Fruit fly (Drosophila melanogaster) whole organism, embryonic: Measurements from ENCODE around the gene Kaz-m1.

Source experiments
- Bgb ChIP-seq: fragments of 200-800 bp; sonication (Bioruptor generic); IDR thresholded peaks from 2 replicates; pipeline ENCODE4 v1.3.6; 2022; ENCODE audit warnings: missing biosample characterization, missing genetic modification characterization; ENCODE audit not compliant: partially characterized antibody
- CG10267 ChIP-seq: fragments of 200-800 bp; sonication (Bioruptor generic); optimal IDR thresholded peaks from 2 replicates; lab custom pipeline; 2018; ENCODE audit warnings: missing biosample characterization, mild to moderate bottlenecking, missing genetic modification characterization, moderate library complexity
- CG10274 ChIP-seq: fragments of 200-800 bp; sonication (Bioruptor generic); optimal IDR thresholded peaks from 3 replicates; lab custom pipeline; 2017; ENCODE audit warnings: missing biosample characterization, mild to moderate bottlenecking, missing genetic modification characterization
- CG10565 ChIP-seq: fragments of 200-800 bp; sonication (Bioruptor generic); optimal IDR thresholded peaks from 3 replicates; lab custom pipeline; 2016; ENCODE audit warnings: missing biosample characterization, mild to moderate bottlenecking, missing genetic modification characterization
- CG13424 ChIP-seq: fragments of 200-800 bp; sonication (Bioruptor generic); optimal IDR thresholded peaks from 2 replicates; lab custom pipeline; 2019; ENCODE audit warnings: missing biosample characterization, mild to moderate bottlenecking, missing genetic modification characterization, moderate library complexity
- CG14014 ChIP-seq: fragments of 200-800 bp; sonication (Bioruptor generic); IDR thresholded peaks from 2 replicates; pipeline ENCODE4 v1.3.6; 2022; ENCODE audit warnings: missing biosample characterization, missing genetic modification characterization
- CG16779 ChIP-seq: fragments of 200-800 bp; sonication (Bioruptor generic); IDR thresholded peaks from 2 replicates; pipeline ENCODE4 v1.3.6; 2022; ENCODE audit warnings: missing biosample characterization, missing genetic modification characterization
- CG18011 ChIP-seq: fragments of 200-800 bp; sonication (Bioruptor generic); optimal IDR thresholded peaks from 2 replicates; lab custom pipeline; 2017; ENCODE audit warnings: missing biosample characterization, missing genetic modification characterization, mild to moderate bottlenecking, moderate library complexity, missing genotype
- CG18476 ChIP-seq: fragments of 200-800 bp; sonication (Bioruptor generic); optimal IDR thresholded peaks from 2 replicates; lab custom pipeline; 2016; ENCODE audit warnings: missing biosample characterization, mild to moderate bottlenecking, missing genetic modification characterization
- CG32772 ChIP-seq: fragments of 200-800 bp; sonication (Bioruptor generic); IDR thresholded peaks from 2 replicates; pipeline ENCODE4 v1.3.6; 2022; ENCODE audit warnings: missing biosample characterization, missing genetic modification characterization
- CG33557 ChIP-seq: fragments of 200-800 bp; sonication (Bioruptor generic); optimal IDR thresholded peaks from 2 replicates; lab custom pipeline; 2019; ENCODE audit warnings: missing biosample characterization, mild to moderate bottlenecking, missing genetic modification characterization, moderate library complexity
- CG34376 ChIP-seq: fragments of 200-800 bp; sonication (Bioruptor generic); optimal IDR thresholded peaks from 2 replicates; lab custom pipeline; 2018; ENCODE audit warnings: missing biosample characterization, mild to moderate bottlenecking, missing genetic modification characterization
- CG3726 ChIP-seq: fragments of 200-800 bp; sonication (Bioruptor generic); IDR thresholded peaks from 3 replicates; pipeline ENCODE4, ENCODE4 v1.3.6; 2022; ENCODE audit warnings: missing biosample characterization, missing genetic modification characterization
- CG4328 ChIP-seq: fragments of 200-800 bp; sonication (Bioruptor generic); optimal IDR thresholded peaks from 3 replicates; lab custom pipeline; 2017; ENCODE audit warnings: missing biosample characterization, missing genetic modification reagents, missing genetic modification characterization
- CG4424 ChIP-seq: fragments of 200-800 bp; sonication (Bioruptor generic); optimal IDR thresholded peaks from 3 replicates; lab custom pipeline; 2016; ENCODE audit warnings: missing biosample characterization, missing genetic modification characterization
- CG4820 ChIP-seq: fragments of 200-800 bp; sonication (Bioruptor generic); optimal IDR thresholded peaks from 3 replicates; lab custom pipeline; 2016; ENCODE audit warnings: missing biosample characterization, missing genetic modification characterization
- CG7786 ChIP-seq: fragments of 200-800 bp; sonication (Bioruptor generic); optimal IDR thresholded peaks from 2 replicates; lab custom pipeline; 2016; ENCODE audit warnings: missing biosample characterization, missing genetic modification characterization
- CG9876 ChIP-seq: fragments of 200-800 bp; sonication (Bioruptor generic); optimal IDR thresholded peaks from 2 replicates; lab custom pipeline; 2016; ENCODE audit warnings: missing biosample characterization, missing genetic modification characterization
- Dek ChIP-seq: fragments of 200-800 bp; sonication (Bioruptor generic); optimal IDR thresholded peaks from 3 replicates; lab custom pipeline; 2019; ENCODE audit warnings: missing biosample characterization, mild to moderate bottlenecking, missing genetic modification characterization, moderate library complexity
- Dip2 ChIP-seq: fragments of 200-800 bp; sonication (Bioruptor generic); IDR thresholded peaks from 2 replicates; pipeline ENCODE4 v1.3.6; 2022; ENCODE audit warnings: missing biosample characterization, missing genetic modification characterization
- HLH4C ChIP-seq: fragments of 200-800 bp; sonication (Bioruptor generic); IDR thresholded peaks from 3 replicates; pipeline ENCODE4 v1.3.6; 2022; ENCODE audit warnings: missing biosample characterization, missing genetic modification characterization; ENCODE audit not compliant: partially characterized antibody
- NC2β ChIP-seq: fragments of 200-800 bp; sonication (Bioruptor generic); optimal IDR thresholded peaks from 2 replicates; lab custom pipeline; 2016; ENCODE audit warnings: missing biosample characterization, missing genetic modification characterization
- Oaz ChIP-seq: fragments of 200-800 bp; sonication (Bioruptor generic); IDR thresholded peaks from 2 replicates; pipeline ENCODE4 v1.3.6; 2022; ENCODE audit warnings: missing biosample characterization, missing genetic modification characterization
- Sry-δ ChIP-seq: fragments of 200-800 bp; sonication (Bioruptor generic); optimal IDR thresholded peaks from 2 replicates; lab custom pipeline; 2016; ENCODE audit warnings: missing biosample characterization, missing genetic modification characterization
- ase ChIP-seq: fragments of 200-800 bp; sonication (Bioruptor generic); IDR thresholded peaks from 3 replicates; pipeline ENCODE4 v1.3.6; 2022; ENCODE audit warnings: missing biosample characterization, missing genetic modification characterization
- bsh ChIP-seq, 2 experiments: fragments of 200-800 bp; sonication (Bioruptor generic); optimal IDR thresholded peaks; 2 replicates each; lab custom pipeline; 2017 to 2018; ENCODE audit warnings: mild to moderate bottlenecking in 2 of 2, missing biosample characterization in 2 of 2, missing genetic modification characterization in 2 of 2, moderate library complexity in 1 of 2
- cato ChIP-seq: fragments of 200-800 bp; sonication (Bioruptor generic); optimal IDR thresholded peaks from 2 replicates; lab custom pipeline; 2016; ENCODE audit warnings: missing biosample characterization, missing genetic modification characterization, borderline replicate concordance
- cg ChIP-seq: fragments of 200-800 bp; sonication (Bioruptor generic); optimal IDR thresholded peaks from 3 replicates; lab custom pipeline; 2019; ENCODE audit warnings: missing biosample characterization, mild to moderate bottlenecking, missing genetic modification characterization, moderate library complexity
- chinmo ChIP-seq: fragments of 200-800 bp; sonication (Bioruptor generic); IDR thresholded peaks from 4 replicates; pipeline ENCODE4 v1.3.6; 2022; ENCODE audit warnings: missing biosample characterization, missing genetic modification characterization; ENCODE audit not compliant: partially characterized antibody
- corto ChIP-seq: fragments of 200-800 bp; sonication (Bioruptor generic); optimal IDR thresholded peaks from 2 replicates; lab custom pipeline; 2016; ENCODE audit warnings: missing biosample characterization, mild to moderate bottlenecking, missing genetic modification characterization, moderate library complexity
- croc ChIP-seq: fragments of 200-800 bp; sonication (Bioruptor generic); conservative IDR thresholded peaks from 3 replicates; pipeline ENCODE4 v1.3.6; 2022; ENCODE audit warnings: missing biosample characterization, missing genetic modification characterization
- dati ChIP-seq: fragments of 200-800 bp; sonication (Bioruptor generic); IDR thresholded peaks from 2 replicates; pipeline ENCODE4 v1.3.6; 2022; ENCODE audit warnings: missing biosample characterization, missing genetic modification characterization
- fd64A ChIP-seq: fragments of 200-800 bp; sonication (Bioruptor generic); optimal IDR thresholded peaks from 3 replicates; lab custom pipeline; 2018; ENCODE audit warnings: missing biosample characterization, mild to moderate bottlenecking, missing genetic modification characterization
- grn ChIP-seq: fragments of 200-800 bp; sonication (Bioruptor generic); optimal IDR thresholded peaks from 3 replicates; lab custom pipeline; 2017; ENCODE audit warnings: missing biosample characterization, missing genetic modification characterization
- gro ChIP-seq: fragments of 200-800 bp; sonication (Bioruptor generic); optimal IDR thresholded peaks from 2 replicates; lab custom pipeline; 2016; ENCODE audit warnings: missing biosample characterization, missing genetic modification characterization
- her ChIP-seq: fragments of 200-800 bp; sonication (Bioruptor generic); optimal IDR thresholded peaks from 2 replicates; lab custom pipeline; 2016; ENCODE audit warnings: missing biosample characterization, missing genetic modification characterization
- hkb ChIP-seq, 2 experiments: fragments of 200-800 bp in 1 of 2; fragments of >200 bp in 1 of 2; sonication (Bioruptor generic) in 1 of 2; IDR thresholded peaks in 1 of 2; optimal IDR thresholded peaks in 1 of 2; 2 replicates each; pipeline versions ENCODE4 v1.3.6 to Lab custom; 2017 to 2022; ENCODE audit warnings: missing biosample characterization in 1 of 2, missing genetic modification characterization in 1 of 2
- mld ChIP-seq: fragments of 200-800 bp; sonication (Bioruptor generic); IDR thresholded peaks from 3 replicates; pipeline ENCODE4 v1.3.6; 2022; ENCODE audit warnings: missing biosample characterization, missing genetic modification characterization; ENCODE audit not compliant: partially characterized antibody
- nau ChIP-seq: fragments of 200-800 bp; sonication (Bioruptor generic); optimal IDR thresholded peaks from 3 replicates; lab custom pipeline; 2017; ENCODE audit warnings: missing biosample characterization, mild to moderate bottlenecking, missing genetic modification characterization, missing genetic modification reagents
- otp ChIP-seq: fragments of 200-800 bp; sonication (Bioruptor generic); IDR thresholded peaks from 3 replicates; pipeline ENCODE4, ENCODE4 v1.3.6; 2022; ENCODE audit warnings: missing biosample characterization, missing genetic modification characterization
- p53 ChIP-seq: fragments of 200-800 bp; sonication (Bioruptor generic); optimal IDR thresholded peaks from 2 replicates; lab custom pipeline; 2016; ENCODE audit warnings: missing biosample characterization, missing genetic modification characterization
- prd ChIP-seq, 3 experiments: fragments of >200 bp in 2 of 3; fragments of 200-800 bp in 1 of 3; sonication (Bioruptor generic) in 1 of 3; optimal IDR thresholded peaks in 2 of 3; IDR thresholded peaks in 1 of 3; 2 replicates in 2 of 3; 3 replicates in 1 of 3; pipeline versions ENCODE4 v1.3.6 to Lab custom; 2017 to 2022; ENCODE audit warnings: missing biosample characterization in 1 of 3, missing genetic modification characterization in 1 of 3
- row ChIP-seq: fragments of 200-800 bp; sonication (Bioruptor generic); IDR thresholded peaks from 3 replicates; pipeline ENCODE4 v1.3.6; 2022; ENCODE audit warnings: missing biosample characterization, missing genetic modification characterization
- sc ChIP-seq, 3 experiments: fragments of >200 bp in 2 of 3; fragments of 200-800 bp in 1 of 3; sonication (Bioruptor generic) in 1 of 3; optimal IDR thresholded peaks; 2 replicates in 2 of 3; 3 replicates in 1 of 3; lab custom pipeline; 2017; ENCODE audit warnings: mild to moderate bottlenecking in 1 of 3, missing biosample characterization in 1 of 3, missing genetic modification characterization in 1 of 3, missing genetic modification reagents in 1 of 3
- slbo ChIP-seq: fragments of 200-800 bp; sonication (Bioruptor generic); IDR thresholded peaks from 2 replicates; pipeline ENCODE4 v1.3.6; 2022; ENCODE audit warnings: missing biosample characterization, missing genetic modification characterization
- vfl ChIP-seq: fragments of 200-800 bp; sonication (Bioruptor generic); optimal IDR thresholded peaks from 2 replicates; lab custom pipeline; 2016; ENCODE audit warnings: missing biosample characterization, missing genetic modification characterization
- zfh1 ChIP-seq: fragments of 200-800 bp; sonication (Bioruptor generic); IDR thresholded peaks from 3 replicates; pipeline ENCODE4 v1.3.6; 2022; ENCODE audit warnings: missing biosample characterization, missing genetic modification characterization

The Kaz-m1 gene

dm6 chr3R:25996197-25997005, 18.1 kb upstream of the Kaz-m1 start, which contains the start of gene CG43116 (continued):
- peak; percentile 86 for TF ChIP-seq CG10267
- TF ChIP-seq nau (GFP tag; lab: Kevin White, UChicago) = no peak
- peak; percentile 88 for TF ChIP-seq CG4424 (GFP tag; lab: Kevin White, UChicago)
- peak; percentile 85 for TF ChIP-seq ase
- no peak for TF ChIP-seq Sry-δ (GFP tag; lab: Kevin White, UChicago)
- TF ChIP-seq CG7786 (GFP tag; lab: Kevin White, UChicago) = peak; percentile 40
- TF ChIP-seq Oaz (GFP tag; lab: Robert Waterston, UW) = peak; percentile 35; the same call in 1 of the 2 replicates
- TF ChIP-seq hkb (optimal IDR thresholded peaks at IDR 0.05; lab: Kevin White, UChicago) = no peak
- peak; percentile 87 for TF ChIP-seq hkb (GFP tag; IDR thresholded peaks at IDR 0.05; lab: Robert Waterston, UW)
- TF ChIP-seq gro (GFP tag; lab: Kevin White, UChicago) = no peak
- TF ChIP-seq bsh (GFP tag; optimal IDR thresholded peaks at IDR 0.05; lab: Kevin White, UChicago) = peak; percentile 85 to 97
- TF ChIP-seq CG34376 (GFP tag; lab: Kevin White, UChicago) = no peak
- peak; percentile 83 for TF ChIP-seq otp (GFP tag; lab: Robert Waterston, UW)
- TF ChIP-seq croc (GFP tag; lab: Robert Waterston, UW) = peak; percentile 92
- TF ChIP-seq CG32772 = peak; percentile 85
- TF ChIP-seq CG3726 = peak; percentile 73; the same call in 2 of the 3 replicates
- TF ChIP-seq Dek (tag; lab: Kevin White, UChicago) = no peak
- peak; percentile 93 for TF ChIP-seq CG4820
- peak; percentile 84 for TF ChIP-seq corto
- TF ChIP-seq Dip2 (GFP tag; lab: Robert Waterston, UW) = no peak
- no peak for TF ChIP-seq prd (optimal IDR thresholded peaks at IDR 0.05; lab: Kevin White, UChicago)
- TF ChIP-seq prd (GFP tag; IDR thresholded peaks at IDR 0.05; lab: Robert Waterston, UW) = peak; percentile 92
- no peak for TF ChIP-seq CG9876 (GFP tag; lab: Kevin White, UChicago)
- TF ChIP-seq CG10274 (GFP tag; lab: Kevin White, UChicago) = peak; percentile 27
- peak; percentile 93 for TF ChIP-seq row (GFP tag; lab: Robert Waterston, UW)
- peak; percentile 23; the same call in 1 of the 2 replicates for TF ChIP-seq CG14014
- TF ChIP-seq CG33557 = peak; percentile 97
- TF ChIP-seq slbo (GFP tag; lab: Robert Waterston, UW) = no peak
- TF ChIP-seq NC2β (GFP tag; lab: Kevin White, UChicago) = peak; percentile 86
- peak; percentile 76 for TF ChIP-seq CG18476 (GFP tag; lab: Kevin White, UChicago)
- no peak for TF ChIP-seq p53 (GFP tag; lab: Kevin White, UChicago)
- peak; percentile 84 for TF ChIP-seq cg (GFP tag; lab: Kevin White, UChicago)
- peak; percentile 97 for TF ChIP-seq zfh1 (GFP tag; lab: Robert Waterston, UW)
- TF ChIP-seq her (GFP tag; lab: Kevin White, UChicago) = no peak
- peak; percentile 65; the same call in 1 of the 2 replicates for TF ChIP-seq dati (GFP tag; lab: Robert Waterston, UW)
- TF ChIP-seq CG13424 (tag; lab: Kevin White, UChicago) = peak; percentile 88
- no peak for TF ChIP-seq mld (GFP tag; lab: Robert Waterston, UW)
- no peak for TF ChIP-seq sc (optimal IDR thresholded peaks at IDR 0.05; lab: Kevin White, UChicago)
- peak; percentile 93 for TF ChIP-seq sc (GFP tag; optimal IDR thresholded peaks at IDR 0.05; lab: Kevin White, UChicago)
- peak; percentile 65 for TF ChIP-seq fd64A (GFP tag; lab: Kevin White, UChicago)
- no peak for TF ChIP-seq CG18011
- TF ChIP-seq vfl = no peak
- TF ChIP-seq cato (GFP tag; lab: Kevin White, UChicago) = peak; percentile 81
- peak; percentile 29 for TF ChIP-seq grn (GFP tag; lab: Kevin White, UChicago)
- TF ChIP-seq CG4328 (GFP tag; lab: Kevin White, UChicago) = peak; percentile 32
- TF ChIP-seq HLH4C (GFP tag; lab: Robert Waterston, UW) = 0 out of 3 replicates have a peak, but pooled peaks have one; percentile 19
- no peak for TF ChIP-seq Bgb (GFP tag; lab: Robert Waterston, UW)
- TF ChIP-seq CG10565 (GFP tag; lab: Kevin White, UChicago) = peak; percentile 0
- TF ChIP-seq CG16779 (GFP tag; lab: Robert Waterston, UW) = no peak
- TF ChIP-seq chinmo (GFP tag; lab: Robert Waterston, UW) = no peak
